Fruit fly (Drosophila melanogaster): Measurements from ENCODE around the gene CG18765.

- TF ChIP-seq CG14711 (tag; optimal IDR thresholded peaks at IDR 0.05) (peak; percentile 70), kay (GFP tag; ENCODE audit: borderline replicate concordance) (no peak), ovo (GFP tag; optimal IDR thresholded peaks at IDR 0.05) (no peak), CG1620 (GFP tag; optimal IDR thresholded peaks at IDR 0.05) (peak; percentile 50)
Measured at dm6 chr3R:11649449-11649848, 42.1 kb downstream of the CG18765 start.
